Fruit fly (Drosophila melanogaster) Kc167 (cell line): ENCODE measurements around the gene PKD.

Source experiments
- h ChIP-seq: fragments of >200 bp; optimal IDR thresholded peaks from 3 replicates; lab custom pipeline; 2018; ENCODE audit warnings: missing external identifiers
- psq ChIP-seq: fragments of >200 bp; optimal IDR thresholded peaks from 2 replicates; lab custom pipeline; 2017; ENCODE audit warnings: missing external identifiers

dm6 chr3R:18296737-18297136 is 17.5 kb downstream of the PKD start:
- no peak for TF ChIP-seq psq (lab: Kevin White, UChicago)
- no peak for TF ChIP-seq h
